Comparison of ENCODE assay signal across 1 fruit fly cellular context in the genomic region with DNA sequence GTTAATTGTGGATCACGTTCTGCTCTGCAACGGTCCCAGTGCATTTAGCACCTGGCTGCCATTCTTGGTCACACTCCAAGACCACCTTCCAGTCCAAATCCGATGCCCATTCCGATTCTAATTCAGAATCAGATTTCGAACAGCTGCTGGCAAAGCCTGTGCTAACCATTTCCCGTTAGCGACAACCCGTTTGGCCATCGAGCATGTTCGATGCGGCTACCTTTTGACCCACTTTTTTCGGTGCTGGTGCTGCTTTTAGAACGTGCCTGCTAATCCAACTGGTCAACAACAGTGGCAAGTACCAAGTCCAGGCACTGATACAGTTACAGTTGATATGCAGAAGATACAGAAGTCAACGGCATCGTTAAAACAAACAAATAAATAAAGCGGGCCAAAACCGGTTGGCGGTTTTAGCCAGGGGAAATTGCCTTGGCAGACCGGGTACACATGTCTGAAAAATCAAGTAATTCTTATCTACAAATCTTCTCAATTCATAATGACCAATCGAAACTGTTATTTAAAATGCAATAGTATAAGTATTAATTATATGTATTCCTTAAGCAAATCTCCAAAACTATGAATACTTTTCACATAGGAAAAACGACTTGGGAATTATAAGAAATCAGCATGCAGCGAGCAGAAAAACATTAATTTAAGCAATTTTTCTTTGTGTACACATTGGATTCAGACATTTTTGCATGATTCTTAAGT.
A peak's percentile ranks its signal among the peaks of the same experiment; 100 is the strongest.
TF ChIP-seq lines count a peak whose summit lies in the region.

No protein-coding gene starts in this region.

TF ChIP-seq in whole organism, prepupa, 60 proteins besides CTCF, POLR2A, EP300 and RAD21 (continued from another document):
- peak; percentile 72 for TF ChIP-seq Met (GFP tag; optimal IDR thresholded peaks at IDR 0.05; lab: Kevin White, UChicago)
- peak; percentile 49 for TF ChIP-seq topi (GFP tag; optimal IDR thresholded peaks at IDR 0.05; lab: Kevin White, UChicago)
- TF ChIP-seq CG16779 (tag; optimal IDR thresholded peaks at IDR 0.05; lab: Kevin White, UChicago): no peak
- peak; percentile 30 for TF ChIP-seq cyc (GFP tag; optimal IDR thresholded peaks at IDR 0.05; lab: Kevin White, UChicago)
- peak; percentile 17 for TF ChIP-seq Ets21C (GFP tag; optimal IDR thresholded peaks at IDR 0.05; lab: Kevin White, UChicago)
- TF ChIP-seq net (GFP tag; optimal IDR thresholded peaks at IDR 0.05; lab: Kevin White, UChicago): peak; percentile 15
- TF ChIP-seq CG8319 (GFP tag; optimal IDR thresholded peaks at IDR 0.05; lab: Kevin White, UChicago): no peak
- no peak for TF ChIP-seq Hr38 (GFP tag; optimal IDR thresholded peaks at IDR 0.05; lab: Kevin White, UChicago)
- TF ChIP-seq dsx (GFP tag; optimal IDR thresholded peaks at IDR 0.05; lab: Kevin White, UChicago; ENCODE audit: poor library complexity, severe bottlenecking): peak; percentile 13
- no peak for TF ChIP-seq CG8632 (GFP tag; optimal IDR thresholded peaks at IDR 0.05; lab: Kevin White, UChicago)
- peak; percentile 55 for TF ChIP-seq Smox (GFP tag; optimal IDR thresholded peaks at IDR 0.05; lab: Kevin White, UChicago)
- TF ChIP-seq fkh (GFP tag; optimal IDR thresholded peaks at IDR 0.05; lab: Kevin White, UChicago): no peak
- TF ChIP-seq Hr4 (GFP tag; optimal IDR thresholded peaks at IDR 0.05; lab: Kevin White, UChicago): no peak
- TF ChIP-seq CG3919 (GFP tag; optimal IDR thresholded peaks at IDR 0.05; lab: Kevin White, UChicago): peak; percentile 37
- no peak for TF ChIP-seq Blimp-1 (GFP tag; optimal IDR thresholded peaks at IDR 0.05; lab: Kevin White, UChicago)
- TF ChIP-seq CG11902 (GFP tag; optimal IDR thresholded peaks at IDR 0.05; lab: Kevin White, UChicago): no peak
- no peak for TF ChIP-seq CG10669 (GFP tag; optimal IDR thresholded peaks at IDR 0.05; lab: Kevin White, UChicago)
- peak; percentile 26 for TF ChIP-seq lz (GFP tag; optimal IDR thresholded peaks at IDR 0.05; lab: Kevin White, UChicago)
- peak; percentile 33 for TF ChIP-seq acj6 (GFP tag; optimal IDR thresholded peaks at IDR 0.05; lab: Kevin White, UChicago)
- TF ChIP-seq CG6276 (GFP tag; optimal IDR thresholded peaks at IDR 0.05; lab: Kevin White, UChicago): no peak
- TF ChIP-seq CG6808 (GFP tag; optimal IDR thresholded peaks at IDR 0.05; lab: Kevin White, UChicago): peak; percentile 46
- no peak for TF ChIP-seq vri (GFP tag; optimal IDR thresholded peaks at IDR 0.05; lab: Kevin White, UChicago)
- peak; percentile 35 for TF ChIP-seq Lpt (GFP tag; optimal IDR thresholded peaks at IDR 0.05; lab: Kevin White, UChicago)
- peak; percentile 63 for TF ChIP-seq CG32006 (GFP tag; optimal IDR thresholded peaks at IDR 0.05; lab: Kevin White, UChicago)
- no peak for TF ChIP-seq CG7368 (GFP tag; optimal IDR thresholded peaks at IDR 0.05; lab: Kevin White, UChicago)
- TF ChIP-seq achi (GFP tag; optimal IDR thresholded peaks at IDR 0.05; lab: Kevin White, UChicago): peak; percentile 7
- TF ChIP-seq CG8119 (GFP tag; IDR thresholded peaks at IDR 0.05; lab: Robert Waterston, UW): peak; percentile 37; the same call in 1 of the 3 replicates
- TF ChIP-seq Hr39 (GFP tag; optimal IDR thresholded peaks at IDR 0.05; lab: Kevin White, UChicago): peak; percentile 32
- peak; percentile 41 for TF ChIP-seq pdm3 (GFP tag; optimal IDR thresholded peaks at IDR 0.05; lab: Kevin White, UChicago)
- TF ChIP-seq CG1621 (tag; optimal IDR thresholded peaks at IDR 0.05; lab: Kevin White, UChicago): no peak
- TF ChIP-seq CG15336 (GFP tag; IDR thresholded peaks at IDR 0.05; lab: Robert Waterston, UW): 0 out of 2 replicates have a peak, but pooled peaks have one; percentile 7
- TF ChIP-seq CG3032 (tag; optimal IDR thresholded peaks at IDR 0.05; lab: Kevin White, UChicago): peak; percentile 38
- peak; percentile 72 for TF ChIP-seq svp (GFP tag; lab: Kevin White, UChicago)
- TF ChIP-seq esn (GFP tag; optimal IDR thresholded peaks at IDR 0.05; lab: Kevin White, UChicago): peak; percentile 62
- peak; percentile 56 for TF ChIP-seq Sox102F (GFP tag; optimal IDR thresholded peaks at IDR 0.05; lab: Kevin White, UChicago)
- no peak for TF ChIP-seq CG6163 (GFP tag; IDR thresholded peaks at IDR 0.05; lab: Robert Waterston, UW)
- TF ChIP-seq Eip93F (GFP tag; optimal IDR thresholded peaks at IDR 0.05; lab: Kevin White, UChicago): peak; percentile 36
- TF ChIP-seq CG6854 (GFP tag; optimal IDR thresholded peaks at IDR 0.05; lab: Kevin White, UChicago): peak; percentile 14
